Fruit fly (Drosophila melanogaster) whole organism, embryonic: ENCODE data around the gene CG13306.

Experiments used
- Ada2b ChIP-seq: fragments of 200-800 bp; sonication (Bioruptor generic); IDR thresholded peaks from 2 replicates; pipeline ENCODE4 v1.3.6; 2022; ENCODE audit warnings: missing biosample characterization, missing genetic modification characterization
- Aef1 ChIP-seq: fragments of 200-800 bp; sonication (Bioruptor generic); IDR thresholded peaks from 3 replicates; pipeline ENCODE4 v1.3.6; 2022; ENCODE audit warnings: missing biosample characterization, missing genetic modification characterization
- CG10366 ChIP-seq: fragments of 200-800 bp; sonication (Bioruptor generic); IDR thresholded peaks from 2 replicates; pipeline ENCODE4 v1.3.6; 2022; ENCODE audit warnings: missing biosample characterization, missing genetic modification characterization
- CG10543 ChIP-seq: fragments of 200-800 bp; sonication (Bioruptor generic); optimal IDR thresholded peaks from 3 replicates; lab custom pipeline; 2017; ENCODE audit warnings: missing biosample characterization, mild to moderate bottlenecking, missing genetic modification characterization, moderate library complexity
- CG11456 ChIP-seq: fragments of 200-800 bp; sonication (Bioruptor generic); IDR thresholded peaks from 3 replicates; pipeline ENCODE4 v1.3.6; 2022; ENCODE audit warnings: missing biosample characterization, missing genetic modification characterization
- CG11695 ChIP-seq: fragments of 200-800 bp; sonication (Bioruptor generic); IDR thresholded peaks from 3 replicates; pipeline ENCODE4 v1.3.6; 2022; ENCODE audit warnings: missing biosample characterization, missing genetic modification characterization
- CG15073 ChIP-seq: fragments of 200-800 bp; sonication (Bioruptor generic); optimal IDR thresholded peaks from 2 replicates; lab custom pipeline; 2016; ENCODE audit warnings: missing biosample characterization, missing genetic modification characterization
- CG15479 ChIP-seq: fragments of 200-800 bp; sonication (Bioruptor generic); optimal IDR thresholded peaks from 3 replicates; lab custom pipeline; 2019; ENCODE audit warnings: missing biosample characterization, mild to moderate bottlenecking, missing genetic modification characterization, moderate library complexity
- CG16813 ChIP-seq: fragments of 200-800 bp; sonication (Bioruptor generic); IDR thresholded peaks from 3 replicates; pipeline ENCODE4 v1.3.6; 2022; ENCODE audit warnings: missing biosample characterization, missing genetic modification characterization; ENCODE audit not compliant: partially characterized antibody
- CG17361 ChIP-seq: fragments of 200-800 bp; sonication (Bioruptor generic); IDR thresholded peaks from 3 replicates; pipeline ENCODE4 v1.3.6; 2022; ENCODE audit warnings: missing biosample characterization, missing genetic modification characterization
- CG17568 ChIP-seq: fragments of 200-800 bp; sonication (Bioruptor generic); optimal IDR thresholded peaks from 2 replicates; lab custom pipeline; 2018; ENCODE audit warnings: missing biosample characterization, mild to moderate bottlenecking, missing genetic modification characterization, moderate library complexity
- CG1792 ChIP-seq: fragments of 200-800 bp; sonication (Bioruptor generic); optimal IDR thresholded peaks from 2 replicates; lab custom pipeline; 2016; ENCODE audit warnings: missing biosample characterization, missing genetic modification characterization
- CG18011 ChIP-seq: fragments of 200-800 bp; sonication (Bioruptor generic); optimal IDR thresholded peaks from 2 replicates; lab custom pipeline; 2017; ENCODE audit warnings: missing biosample characterization, missing genetic modification characterization, mild to moderate bottlenecking, moderate library complexity, missing genotype
- CG2120 ChIP-seq: fragments of 200-800 bp; sonication (Bioruptor generic); optimal IDR thresholded peaks from 3 replicates; lab custom pipeline; 2016; ENCODE audit warnings: missing biosample characterization, missing genetic modification characterization
- CG2875 ChIP-seq: fragments of 200-800 bp; sonication (Bioruptor generic); optimal IDR thresholded peaks from 2 replicates; lab custom pipeline; 2017; ENCODE audit warnings: missing biosample characterization, mild to moderate bottlenecking, missing genetic modification characterization, missing genetic modification reagents
- CG30431 ChIP-seq: fragments of 200-800 bp; sonication (Bioruptor generic); optimal IDR thresholded peaks from 2 replicates; lab custom pipeline; 2017; ENCODE audit warnings: missing biosample characterization, missing genetic modification characterization
- CG31441 ChIP-seq: fragments of 200-800 bp; sonication (Bioruptor generic); IDR thresholded peaks from 2 replicates; pipeline ENCODE4 v1.3.6; 2022; ENCODE audit warnings: missing biosample characterization, missing genetic modification characterization
- CG3407 ChIP-seq: fragments of 200-800 bp; sonication (Bioruptor generic); optimal IDR thresholded peaks from 2 replicates; lab custom pipeline; 2018; ENCODE audit warnings: missing biosample characterization, mild to moderate bottlenecking, missing genetic modification characterization
- CG4820 ChIP-seq: fragments of 200-800 bp; sonication (Bioruptor generic); optimal IDR thresholded peaks from 3 replicates; lab custom pipeline; 2016; ENCODE audit warnings: missing biosample characterization, missing genetic modification characterization
- CHES-1-like ChIP-seq: fragments of 200-800 bp; sonication (Bioruptor generic); optimal IDR thresholded peaks from 2 replicates; lab custom pipeline; 2016; ENCODE audit warnings: missing biosample characterization, missing genetic modification characterization
- CrebB ChIP-seq: fragments of 200-800 bp; sonication (Bioruptor generic); optimal IDR thresholded peaks from 3 replicates; lab custom pipeline; 2018; ENCODE audit warnings: missing biosample characterization, mild to moderate bottlenecking, missing genetic modification characterization
- Drgx ChIP-seq: fragments of 200-800 bp; sonication (Bioruptor generic); IDR thresholded peaks from 2 replicates; pipeline ENCODE4 v1.3.6; 2022; ENCODE audit warnings: missing biosample characterization, missing genetic modification characterization
- E2f2 ChIP-seq: fragments of 200-800 bp; sonication (Bioruptor generic); IDR thresholded peaks from 2 replicates; pipeline ENCODE4 v1.3.6; 2022; ENCODE audit warnings: missing biosample characterization, missing genetic modification characterization
- Eip74EF ChIP-seq, 2 experiments: fragments of 200-800 bp in 1 of 2; fragments of >200 bp in 1 of 2; sonication (Bioruptor generic) in 1 of 2; optimal IDR thresholded peaks; 2 replicates each; lab custom pipeline; 2017 to 2019; ENCODE audit warnings: missing biosample characterization in 2 of 2, missing genetic modification characterization in 2 of 2, mild to moderate bottlenecking in 1 of 2, moderate library complexity in 1 of 2
- GATAe ChIP-seq: fragments of 200-800 bp; sonication (Bioruptor generic); conservative IDR thresholded peaks from 2 replicates; pipeline ENCODE4 v1.3.6; 2022; ENCODE audit warnings: missing biosample characterization, missing genetic modification characterization
- Gug ChIP-seq: fragments of 200-800 bp; sonication (Bioruptor generic); IDR thresholded peaks from 4 replicates; pipeline ENCODE4 v1.3.6; 2022; ENCODE audit warnings: missing biosample characterization, missing genetic modification characterization
- Jarid2 ChIP-seq: fragments of 200-800 bp; sonication (Bioruptor generic); optimal IDR thresholded peaks from 3 replicates; lab custom pipeline; 2017; ENCODE audit warnings: mild to moderate bottlenecking, missing biosample characterization, missing genetic modification reagents, missing genetic modification characterization
- MTF-1 ChIP-seq: fragments of 200-800 bp; sonication (Bioruptor generic); optimal IDR thresholded peaks from 2 replicates; lab custom pipeline; 2018; ENCODE audit warnings: missing biosample characterization, mild to moderate bottlenecking, missing genetic modification characterization, borderline replicate concordance
- Oaz ChIP-seq: fragments of 200-800 bp; sonication (Bioruptor generic); IDR thresholded peaks from 2 replicates; pipeline ENCODE4 v1.3.6; 2022; ENCODE audit warnings: missing biosample characterization, missing genetic modification characterization
- Oli ChIP-seq: fragments of 200-800 bp; sonication (Bioruptor generic); optimal IDR thresholded peaks from 2 replicates; lab custom pipeline; 2018; ENCODE audit warnings: missing biosample characterization, mild to moderate bottlenecking, missing genetic modification characterization, moderate library complexity
- Opbp ChIP-seq: fragments of 200-800 bp; sonication (Bioruptor generic); IDR thresholded peaks from 3 replicates; pipeline ENCODE4 v1.3.6; 2022; ENCODE audit warnings: missing biosample characterization, missing genetic modification characterization; ENCODE audit not compliant: partially characterized antibody
- Rfx ChIP-seq: fragments of 200-800 bp; sonication (Bioruptor generic); IDR thresholded peaks from 2 replicates; pipeline ENCODE4 v1.3.6; 2022; ENCODE audit warnings: missing biosample characterization, missing genetic modification characterization
- Side ChIP-seq: fragments of 200-800 bp; sonication (Bioruptor generic); optimal IDR thresholded peaks from 2 replicates; lab custom pipeline; 2016; ENCODE audit warnings: missing biosample characterization, missing genetic modification characterization
- Tbp ChIP-seq: fragments of >200 bp; optimal IDR thresholded peaks from 2 replicates; lab custom pipeline; 2018; ENCODE audit warnings: missing biosample characterization, missing genetic modification characterization
- YL-1 ChIP-seq: fragments of 200-800 bp; sonication (Bioruptor generic); optimal IDR thresholded peaks from 3 replicates; lab custom pipeline; 2017; ENCODE audit warnings: missing biosample characterization, mild to moderate bottlenecking, missing genetic modification characterization
- bab2 ChIP-seq: fragments of 200-800 bp; sonication (Bioruptor generic); optimal IDR thresholded peaks from 2 replicates; lab custom pipeline; 2016; ENCODE audit warnings: missing biosample characterization, missing genetic modification characterization
- caup ChIP-seq: fragments of 200-800 bp; sonication (Bioruptor generic); optimal IDR thresholded peaks from 3 replicates; lab custom pipeline; 2017; ENCODE audit warnings: missing biosample characterization, mild to moderate bottlenecking, missing genetic modification characterization, moderate library complexity; ENCODE audit not compliant: severe bottlenecking
- chif ChIP-seq, 2 experiments: fragments of 200-800 bp; sonication (Bioruptor generic); optimal IDR thresholded peaks; 3 replicates each; lab custom pipeline; 2016; ENCODE audit warnings: missing biosample characterization in 2 of 2, missing genetic modification characterization in 2 of 2
- ci ChIP-seq: fragments of 200-800 bp; sonication (Bioruptor generic); IDR thresholded peaks from 3 replicates; pipeline ENCODE4 v1.3.6; 2022; ENCODE audit warnings: missing biosample characterization, missing genetic modification characterization
- corto ChIP-seq: fragments of 200-800 bp; sonication (Bioruptor generic); optimal IDR thresholded peaks from 2 replicates; lab custom pipeline; 2016; ENCODE audit warnings: missing biosample characterization, mild to moderate bottlenecking, missing genetic modification characterization, moderate library complexity
- dati ChIP-seq: fragments of 200-800 bp; sonication (Bioruptor generic); IDR thresholded peaks from 2 replicates; pipeline ENCODE4 v1.3.6; 2022; ENCODE audit warnings: missing biosample characterization, missing genetic modification characterization
- ewg ChIP-seq: fragments of 200-800 bp; sonication (Bioruptor generic); optimal IDR thresholded peaks from 3 replicates; lab custom pipeline; 2017; ENCODE audit warnings: mild to moderate bottlenecking, missing biosample characterization, missing genetic modification reagents, missing genetic modification characterization
- fd102C ChIP-seq: fragments of 200-800 bp; sonication (Bioruptor generic); optimal IDR thresholded peaks from 2 replicates; lab custom pipeline; 2018; ENCODE audit warnings: missing biosample characterization, mild to moderate bottlenecking, missing genetic modification characterization, moderate library complexity
- lilli ChIP-seq: fragments of 200-800 bp; sonication (Bioruptor generic); optimal IDR thresholded peaks from 3 replicates; lab custom pipeline; 2016; ENCODE audit warnings: missing biosample characterization, missing genetic modification characterization
- nerfin-1 ChIP-seq: fragments of 200-800 bp; sonication (Bioruptor generic); optimal IDR thresholded peaks from 3 replicates; lab custom pipeline; 2019; ENCODE audit warnings: missing biosample characterization, mild to moderate bottlenecking, missing genetic modification characterization, moderate library complexity
- pnt ChIP-seq: fragments of 200-800 bp; sonication (Bioruptor generic); optimal IDR thresholded peaks from 3 replicates; lab custom pipeline; 2016; ENCODE audit warnings: missing biosample characterization, missing genetic modification characterization
- pum ChIP-seq: fragments of 200-800 bp; sonication (Bioruptor generic); optimal IDR thresholded peaks from 2 replicates; lab custom pipeline; 2016; ENCODE audit warnings: missing biosample characterization, missing genetic modification characterization
- row ChIP-seq: fragments of 200-800 bp; sonication (Bioruptor generic); IDR thresholded peaks from 3 replicates; pipeline ENCODE4 v1.3.6; 2022; ENCODE audit warnings: missing biosample characterization, missing genetic modification characterization
- schlank ChIP-seq: fragments of 200-800 bp; sonication (Bioruptor generic); optimal IDR thresholded peaks from 2 replicates; lab custom pipeline; 2018; ENCODE audit warnings: missing biosample characterization, mild to moderate bottlenecking, missing genetic modification characterization
- sr ChIP-seq: fragments of 200-800 bp; sonication (Bioruptor generic); IDR thresholded peaks from 3 replicates; pipeline ENCODE4 v1.3.6; 2022; ENCODE audit warnings: missing biosample characterization, missing genetic modification characterization
- trem ChIP-seq: fragments of 200-800 bp; optimal IDR thresholded peaks from 3 replicates; lab custom pipeline; 2019; ENCODE audit warnings: missing biosample characterization, mild to moderate bottlenecking, missing genetic modification characterization, moderate library complexity
- wek ChIP-seq: fragments of 200-800 bp; sonication (Bioruptor generic); optimal IDR thresholded peaks from 3 replicates; lab custom pipeline; 2018; ENCODE audit warnings: missing biosample characterization, mild to moderate bottlenecking, missing genetic modification characterization, moderate library complexity

The CG13306 gene

DNA sequence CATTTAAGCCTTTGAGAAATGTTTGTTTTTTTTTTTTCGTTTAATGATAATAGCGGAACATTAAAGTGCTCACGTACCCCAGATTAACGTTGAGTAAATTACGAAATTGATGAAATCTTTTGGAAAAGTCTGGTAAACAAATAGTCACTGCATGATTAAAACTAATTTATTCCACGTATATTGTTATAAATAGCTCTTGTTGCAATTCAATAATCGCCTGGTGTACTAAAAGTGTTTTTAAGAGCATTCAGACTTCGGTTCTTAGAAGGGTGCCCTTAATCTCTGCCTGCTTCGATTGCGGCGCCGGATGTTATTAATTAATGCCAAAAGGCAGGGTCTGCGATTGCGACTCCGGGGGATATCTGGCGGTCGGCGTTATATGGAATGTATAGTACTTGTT is 40.7 kb downstream of the CG13306 start (continued):
- no peak for TF ChIP-seq CG30431 (GFP tag; lab: Kevin White, UChicago)
- TF ChIP-seq CG17568 (GFP tag; lab: Kevin White, UChicago): no peak
- TF ChIP-seq Oli (tag; lab: Kevin White, UChicago): no peak
- no peak for TF ChIP-seq CG1792 (GFP tag; lab: Kevin White, UChicago)
- TF ChIP-seq trem (tag; lab: Kevin White, UChicago): no peak
- TF ChIP-seq corto (GFP tag; lab: Kevin White, UChicago): no peak
- TF ChIP-seq row: peak; percentile 35; the same call in 2 of the 3 replicates
- TF ChIP-seq CG2120 (GFP tag; lab: Kevin White, UChicago): peak; percentile 61
- TF ChIP-seq Drgx (GFP tag; lab: Robert Waterston, UW): no peak
- TF ChIP-seq sr: no peak
- peak; percentile 27; the same call in 1 of the 2 replicates for TF ChIP-seq GATAe
- TF ChIP-seq fd102C (GFP tag; lab: Kevin White, UChicago): no peak
- no peak for TF ChIP-seq CG18011
- no peak for TF ChIP-seq CG15479 (GFP tag; lab: Kevin White, UChicago)
- no peak for TF ChIP-seq CG3407 (GFP tag; lab: Kevin White, UChicago)
- TF ChIP-seq CG4820 (GFP tag; lab: Kevin White, UChicago): no peak
- no peak for TF ChIP-seq pnt (GFP tag; lab: Kevin White, UChicago)
- no peak for TF ChIP-seq Jarid2 (GFP tag; lab: Kevin White, UChicago)
- no peak for TF ChIP-seq schlank (tag; lab: Kevin White, UChicago)
- TF ChIP-seq Tbp (GFP tag; lab: Kevin White, UChicago): no peak
- no peak for TF ChIP-seq dati (GFP tag; lab: Robert Waterston, UW)
- TF ChIP-seq MTF-1: no peak
- TF ChIP-seq CG15073 (GFP tag; lab: Kevin White, UChicago): no peak
- TF ChIP-seq CG31441: no peak
- TF ChIP-seq CG10543 (GFP tag; lab: Kevin White, UChicago): peak; percentile 16
- no peak for TF ChIP-seq wek (GFP tag; lab: Kevin White, UChicago)
- TF ChIP-seq CHES-1-like (GFP tag; lab: Kevin White, UChicago): no peak
- no peak for TF ChIP-seq caup
- no peak for TF ChIP-seq CG16813 (GFP tag; lab: Robert Waterston, UW)
- no peak for TF ChIP-seq ewg (GFP tag; lab: Kevin White, UChicago)
- no peak for TF ChIP-seq Eip74EF (GFP tag; optimal IDR thresholded peaks at IDR 0.05; lab: Kevin White, UChicago)
- TF ChIP-seq CG2875 (GFP tag; lab: Kevin White, UChicago): no peak
- peak; percentile 25 for TF ChIP-seq lilli (GFP tag; lab: Kevin White, UChicago)
- TF ChIP-seq Ada2b (GFP tag; lab: Robert Waterston, UW): no peak
- no peak for TF ChIP-seq pum (GFP tag; lab: Kevin White, UChicago)
- no peak for TF ChIP-seq chif (GFP tag; optimal IDR thresholded peaks at IDR 0.05; lab: Kevin White, UChicago)
- no peak for TF ChIP-seq E2f2 (GFP tag; lab: Robert Waterston, UW)
- no peak for TF ChIP-seq Opbp
- TF ChIP-seq nerfin-1 (tag; lab: Kevin White, UChicago): no peak
- no peak for TF ChIP-seq CG11695 (GFP tag; lab: Robert Waterston, UW)
- TF ChIP-seq, all 482 proteins: peak for 28

DNA sequence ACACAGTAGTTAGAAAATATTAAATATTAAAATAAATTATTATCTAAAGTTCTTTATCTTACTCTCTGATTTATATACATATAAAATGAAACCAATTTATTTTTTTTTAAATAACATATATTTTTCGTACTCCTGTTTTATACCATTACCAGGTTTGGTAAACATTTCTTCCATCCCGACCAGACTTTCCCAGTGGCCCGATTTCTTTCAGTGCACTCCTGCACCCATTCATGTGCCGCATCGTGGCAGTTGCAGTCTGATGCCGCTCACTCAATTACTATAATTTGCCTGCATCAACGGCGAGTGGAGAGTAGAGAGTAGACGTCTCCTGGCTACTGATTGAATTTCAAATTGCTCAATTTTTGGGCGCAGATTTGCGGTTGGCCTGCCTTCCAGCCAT is 41.7 kb downstream of the CG13306 start:
- TF ChIP-seq CG17361 (GFP tag; lab: Robert Waterston, UW): 0 out of 3 replicates have a peak, but pooled peaks have one; percentile 34
- TF ChIP-seq CG11456 (GFP tag; lab: Robert Waterston, UW): 0 out of 3 replicates have a peak, but pooled peaks have one; percentile 37
- no peak for TF ChIP-seq bab2
- TF ChIP-seq YL-1: no peak
- no peak for TF ChIP-seq Side (GFP tag; lab: Kevin White, UChicago)
- no peak for TF ChIP-seq CrebB (tag; lab: Kevin White, UChicago)
- no peak for TF ChIP-seq ci (GFP tag; lab: Robert Waterston, UW)
- TF ChIP-seq Oli (tag; lab: Kevin White, UChicago): no peak
- 0 out of 3 replicates have a peak, but pooled peaks have one; percentile 18 for TF ChIP-seq Aef1 (GFP tag; lab: Robert Waterston, UW)
- no peak for TF ChIP-seq CG10366
- TF ChIP-seq Gug: 0 out of 4 replicates have a peak, but pooled peaks have one; percentile 13
- 0 out of 2 replicates have a peak, but pooled peaks have one; percentile 15 for TF ChIP-seq Rfx
- no peak for TF ChIP-seq Oaz (GFP tag; lab: Robert Waterston, UW)
